Fruit fly (Drosophila melanogaster) whole organism: ENCODE results near the gene HisRS.

Experiments used
- CG8478 ChIP-seq: fragments of >200 bp; optimal IDR thresholded peaks from 2 replicates; lab custom pipeline; 2018; ENCODE audit warnings: inconsistent platforms
- EcR ChIP-seq, 2 experiments: fragments of >200 bp; optimal IDR thresholded peaks; 2 replicates each; lab custom pipeline; 2017; ENCODE audit warnings: missing biosample characterization in 2 of 2, missing genetic modification characterization in 2 of 2, missing genetic modification reagents in 2 of 2
- pan ChIP-seq: fragments of >200 bp; optimal IDR thresholded peaks from 2 replicates; lab custom pipeline; 2017
- psq ChIP-seq: fragments of >200 bp; optimal IDR thresholded peaks from 2 replicates; lab custom pipeline; 2017

DNA sequence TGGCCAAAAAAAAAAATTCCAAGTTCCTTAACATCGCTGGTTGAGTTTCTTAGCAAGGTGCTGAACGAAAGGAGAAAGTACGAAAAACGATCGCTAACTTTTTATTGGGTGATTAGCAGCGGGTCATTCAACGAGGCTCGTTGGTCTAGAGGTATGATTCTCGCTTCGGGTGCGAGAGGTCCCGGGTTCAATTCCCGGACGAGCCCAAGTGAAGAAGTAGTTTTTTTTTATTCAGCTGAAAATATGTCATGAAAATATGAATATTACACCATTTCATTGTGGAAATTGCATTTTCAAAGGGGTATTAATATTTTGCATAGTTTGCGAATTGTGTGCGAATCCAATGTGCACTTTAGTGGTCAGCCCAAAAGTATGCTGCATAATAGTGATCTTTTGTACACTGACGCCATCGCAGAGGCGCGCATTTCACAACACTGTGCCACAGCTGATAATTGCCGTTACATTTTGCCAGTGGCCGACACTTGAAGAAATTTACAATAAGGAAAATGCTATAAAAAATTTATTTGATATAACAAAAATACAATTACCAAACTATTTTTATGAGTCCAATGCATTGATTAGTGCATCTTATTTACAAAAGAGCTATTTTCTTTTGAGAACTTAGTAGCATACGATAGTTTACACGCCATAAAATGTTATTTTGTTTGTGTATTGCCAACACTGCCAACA is 50.5 kb downstream of the HisRS start:
- TF ChIP-seq psq (lab: Kevin White, UChicago) = no peak
- TF ChIP-seq CG8478 (lab: Kevin White, UChicago) = no peak
- no peak for TF ChIP-seq pan (lab: Kevin White, UChicago)
- no peak for TF ChIP-seq EcR (GFP tag; optimal IDR thresholded peaks at IDR 0.05; lab: Kevin White, UChicago)
